Fruit fly (Drosophila melanogaster): ENCODE measurements around the gene dbe.

dm6 chr2L:819315-820032 lies 50.2 kb downstream of the dbe start, which contains the start of the genes PGAP2 and Clp:
- TF ChIP-seq CG32121 (GFP tag; IDR thresholded peaks at IDR 0.05) (peak; percentile 67; the same call in 1 of the 2 replicates), CG8159 (tag; optimal IDR thresholded peaks at IDR 0.05) (peak; percentile 75)

Measured in whole organism, pupa.